Worm (Caenorhabditis elegans): ENCODE results near the gene spig-10.

- no peak for TF ChIP-seq nhr-25 (tag; optimal IDR thresholded peaks at IDR 0.05; ENCODE audit: borderline replicate concordance, insufficient read depth)
- TF ChIP-seq lim-7 (GFP tag; IDR thresholded peaks at IDR 0.05), result no peak
- TF ChIP-seq pha-4 (GFP tag; IDR thresholded peaks at IDR 0.05), result no peak
- no peak for TF ChIP-seq pha-4 (tag; optimal IDR thresholded peaks at IDR 0.05)
- TF ChIP-seq set-16 (GFP tag; IDR thresholded peaks at IDR 0.05), result no peak
- no peak for TF ChIP-seq gei-8 (GFP tag; optimal IDR thresholded peaks at IDR 0.05)
Observed at ce11 chrV:6969950-6970532, 36.0 kb upstream of the spig-10 start, which contains the start of gene ptr-15.
